Fruit fly (Drosophila melanogaster) whole organism, embryonic: Measurements from ENCODE around the gene CG3091.
A peak's percentile ranks its signal among the peaks of the same experiment; 100 is the strongest.

ENCODE experiments used
- ATbp ChIP-seq: fragments of 200-800 bp; sonication (Bioruptor generic); optimal IDR thresholded peaks from 2 replicates; lab custom pipeline; 2017; ENCODE audit warnings: missing biosample characterization, mild to moderate bottlenecking, missing genetic modification characterization, missing genetic modification reagents
- Antp ChIP-seq: fragments of 200-800 bp; sonication (Bioruptor generic); optimal IDR thresholded peaks from 3 replicates; lab custom pipeline; 2016; ENCODE audit warnings: missing biosample characterization, missing genetic modification characterization
- Bdp1 ChIP-seq: fragments of 200-800 bp; sonication (Bioruptor generic); optimal IDR thresholded peaks from 3 replicates; lab custom pipeline; 2016; ENCODE audit warnings: missing biosample characterization, missing genetic modification characterization
- BtbVII ChIP-seq: fragments of 200-800 bp; sonication (Bioruptor generic); optimal IDR thresholded peaks from 3 replicates; lab custom pipeline; 2017; ENCODE audit warnings: missing biosample characterization, mild to moderate bottlenecking, missing genetic modification characterization
- CG10147 ChIP-seq: fragments of 200-800 bp; sonication (Bioruptor generic); optimal IDR thresholded peaks from 2 replicates; lab custom pipeline; 2019; ENCODE audit warnings: missing biosample characterization, mild to moderate bottlenecking, missing genetic modification characterization, moderate library complexity
- CG11696 ChIP-seq: fragments of 200-800 bp; sonication (Bioruptor generic); IDR thresholded peaks from 2 replicates; pipeline ENCODE4 v1.3.6; 2022; ENCODE audit warnings: missing biosample characterization, missing genetic modification characterization
- CG12942 ChIP-seq: fragments of 200-800 bp; sonication (Bioruptor generic); optimal IDR thresholded peaks from 3 replicates; lab custom pipeline; 2016; ENCODE audit warnings: missing biosample characterization, missing genetic modification characterization
- CG14441 ChIP-seq: fragments of 200-800 bp; sonication (Bioruptor generic); IDR thresholded peaks from 2 replicates; pipeline ENCODE4 v1.3.6; 2022; ENCODE audit warnings: missing biosample characterization, missing genetic modification characterization
- CG14710 ChIP-seq: fragments of 200-800 bp; sonication (Bioruptor generic); optimal IDR thresholded peaks from 3 replicates; lab custom pipeline; 2019; ENCODE audit warnings: missing biosample characterization, mild to moderate bottlenecking, missing genetic modification characterization, moderate library complexity
- CG15073 ChIP-seq: fragments of 200-800 bp; sonication (Bioruptor generic); optimal IDR thresholded peaks from 2 replicates; lab custom pipeline; 2016; ENCODE audit warnings: missing biosample characterization, missing genetic modification characterization
- CG17328 ChIP-seq: fragments of 200-800 bp; sonication (Bioruptor generic); IDR thresholded peaks from 2 replicates; pipeline ENCODE4 v1.3.6; 2022; ENCODE audit warnings: missing biosample characterization, missing genetic modification characterization
- CG2875 ChIP-seq: fragments of 200-800 bp; sonication (Bioruptor generic); optimal IDR thresholded peaks from 2 replicates; lab custom pipeline; 2017; ENCODE audit warnings: missing biosample characterization, mild to moderate bottlenecking, missing genetic modification characterization, missing genetic modification reagents
- CG31224 ChIP-seq: fragments of 200-800 bp; sonication (Bioruptor generic); IDR thresholded peaks from 2 replicates; pipeline ENCODE4 v1.3.6; 2022; ENCODE audit warnings: missing biosample characterization, missing genetic modification characterization
- CG34422 ChIP-seq: fragments of 200-800 bp; sonication (Bioruptor generic); IDR thresholded peaks from 3 replicates; pipeline ENCODE4 v1.3.6; 2022; ENCODE audit warnings: missing biosample characterization, missing genetic modification characterization
- CG42726 ChIP-seq: fragments of 200-800 bp; sonication (Bioruptor generic); IDR thresholded peaks from 2 replicates; pipeline ENCODE4 v1.3.6; 2022; ENCODE audit warnings: missing biosample characterization, missing genetic modification characterization; ENCODE audit not compliant: partially characterized antibody
- CG43689 ChIP-seq: fragments of 200-800 bp; sonication (Bioruptor generic); IDR thresholded peaks from 2 replicates; pipeline ENCODE4 v1.3.6; 2022; ENCODE audit warnings: missing biosample characterization, missing genetic modification characterization
- CG4730 ChIP-seq: fragments of 200-800 bp; sonication (Bioruptor generic); IDR thresholded peaks from 2 replicates; pipeline ENCODE4 v1.3.6; 2022; ENCODE audit warnings: missing biosample characterization, missing genetic modification characterization
- CG6254 ChIP-seq: fragments of 200-800 bp; sonication (Bioruptor generic); optimal IDR thresholded peaks from 3 replicates; lab custom pipeline; 2017; ENCODE audit warnings: mild to moderate bottlenecking, missing biosample characterization, missing genetic modification reagents, missing genetic modification characterization
- CG8290 ChIP-seq, 3 experiments: fragments of 200-800 bp; sonication (Bioruptor generic); optimal IDR thresholded peaks; 2 replicates each; lab custom pipeline; 2016 to 2019; ENCODE audit warnings: missing biosample characterization in 3 of 3, missing genetic modification characterization in 3 of 3, mild to moderate bottlenecking in 2 of 3, moderate library complexity in 1 of 3
- CG9932 ChIP-seq: fragments of 200-800 bp; sonication (Bioruptor generic); IDR thresholded peaks from 2 replicates; pipeline ENCODE4 v1.3.6; 2022; ENCODE audit warnings: missing biosample characterization, missing genetic modification characterization
- Camta ChIP-seq: fragments of 200-800 bp; sonication (Bioruptor generic); optimal IDR thresholded peaks from 2 replicates; lab custom pipeline; 2016; ENCODE audit warnings: missing biosample characterization, missing genetic modification characterization
- Doc3 ChIP-seq: fragments of 200-800 bp; sonication (Bioruptor generic); IDR thresholded peaks from 3 replicates; pipeline ENCODE4 v1.3.6; 2022; ENCODE audit warnings: missing biosample characterization, missing genetic modification characterization; ENCODE audit not compliant: partially characterized antibody
- HHEX ChIP-seq: fragments of 200-800 bp; sonication (Bioruptor generic); optimal IDR thresholded peaks from 3 replicates; lab custom pipeline; 2017; ENCODE audit warnings: missing biosample characterization, mild to moderate bottlenecking, missing genetic modification characterization, missing genetic modification reagents
- HLH54F ChIP-seq: fragments of 200-800 bp; sonication (Bioruptor generic); optimal IDR thresholded peaks from 3 replicates; lab custom pipeline; 2016; ENCODE audit warnings: missing biosample characterization, missing genetic modification characterization
- HLHmδ ChIP-seq: fragments of 200-800 bp; sonication (Bioruptor generic); optimal IDR thresholded peaks from 2 replicates; lab custom pipeline; 2018; ENCODE audit warnings: missing biosample characterization, mild to moderate bottlenecking, missing genetic modification characterization, moderate library complexity
- Mad ChIP-seq: fragments of 200-800 bp; sonication (Bioruptor generic); optimal IDR thresholded peaks from 2 replicates; lab custom pipeline; 2016; ENCODE audit warnings: missing biosample characterization, missing genetic modification characterization
- Pdp1 ChIP-seq, 2 experiments: fragments of 200-800 bp; sonication (Bioruptor generic); optimal IDR thresholded peaks; 3 replicates each; lab custom pipeline; 2016; ENCODE audit warnings: missing biosample characterization in 2 of 2, missing genetic modification characterization in 2 of 2, mild to moderate bottlenecking in 1 of 2, moderate library complexity in 1 of 2
- Poxn ChIP-seq: fragments of 200-800 bp; sonication (Bioruptor generic); IDR thresholded peaks from 2 replicates; pipeline ENCODE4 v1.3.6; 2022; ENCODE audit warnings: missing biosample characterization, missing genetic modification characterization
- Ssrp ChIP-seq: fragments of 200-800 bp; sonication (Bioruptor generic); optimal IDR thresholded peaks from 2 replicates; lab custom pipeline; 2018; ENCODE audit warnings: missing biosample characterization, mild to moderate bottlenecking, missing genetic modification characterization, moderate library complexity
- YL-1 ChIP-seq: fragments of 200-800 bp; sonication (Bioruptor generic); optimal IDR thresholded peaks from 3 replicates; lab custom pipeline; 2017; ENCODE audit warnings: missing biosample characterization, mild to moderate bottlenecking, missing genetic modification characterization
- br ChIP-seq: fragments of >200 bp; optimal IDR thresholded peaks from 2 replicates; lab custom pipeline; 2017
- cas ChIP-seq: fragments of 200-800 bp; sonication (Bioruptor generic); IDR thresholded peaks from 2 replicates; pipeline ENCODE4 v1.3.6; 2022; ENCODE audit warnings: missing biosample characterization, missing genetic modification characterization
- ci ChIP-seq: fragments of 200-800 bp; sonication (Bioruptor generic); IDR thresholded peaks from 3 replicates; pipeline ENCODE4 v1.3.6; 2022; ENCODE audit warnings: missing biosample characterization, missing genetic modification characterization
- crol ChIP-seq: fragments of 200-800 bp; sonication (Bioruptor generic); IDR thresholded peaks from 2 replicates; pipeline ENCODE4 v1.3.6; 2022; ENCODE audit warnings: missing biosample characterization, missing genetic modification characterization
- ham ChIP-seq: fragments of 200-800 bp; sonication (Bioruptor generic); IDR thresholded peaks from 2 replicates; pipeline ENCODE4 v1.3.6; 2022; ENCODE audit warnings: missing biosample characterization, missing genetic modification characterization
- her ChIP-seq: fragments of 200-800 bp; sonication (Bioruptor generic); optimal IDR thresholded peaks from 2 replicates; lab custom pipeline; 2016; ENCODE audit warnings: missing biosample characterization, missing genetic modification characterization
- jigr1 ChIP-seq: fragments of 200-800 bp; sonication (Bioruptor generic); IDR thresholded peaks from 3 replicates; pipeline ENCODE4 v1.3.6; 2022; ENCODE audit warnings: missing biosample characterization, missing genetic modification characterization
- lbe ChIP-seq: fragments of 200-800 bp; sonication (Bioruptor generic); optimal IDR thresholded peaks from 2 replicates; lab custom pipeline; 2016; ENCODE audit warnings: missing biosample characterization, mild to moderate bottlenecking, missing genetic modification characterization
- nerfin-2 ChIP-seq: fragments of 200-800 bp; sonication (Bioruptor generic); IDR thresholded peaks from 2 replicates; pipeline ENCODE4 v1.3.6; 2022; ENCODE audit warnings: missing biosample characterization, missing genetic modification characterization; ENCODE audit not compliant: partially characterized antibody
- oc ChIP-seq: fragments of 200-800 bp; sonication (Bioruptor generic); optimal IDR thresholded peaks from 2 replicates; lab custom pipeline; 2018; ENCODE audit warnings: missing biosample characterization, mild to moderate bottlenecking, missing genetic modification characterization, moderate library complexity
- org-1 ChIP-seq: fragments of 200-800 bp; sonication (Bioruptor generic); optimal IDR thresholded peaks from 2 replicates; lab custom pipeline; 2017; ENCODE audit warnings: missing biosample characterization, missing genetic modification characterization
- pb ChIP-seq: fragments of 200-800 bp; sonication (Bioruptor generic); optimal IDR thresholded peaks from 3 replicates; lab custom pipeline; 2016; ENCODE audit warnings: missing biosample characterization, missing genetic modification characterization
- pzg ChIP-seq: fragments of 200-800 bp; sonication (Bioruptor generic); optimal IDR thresholded peaks from 3 replicates; lab custom pipeline; 2018; ENCODE audit warnings: missing biosample characterization, mild to moderate bottlenecking, missing genetic modification characterization, moderate library complexity
- ranshi ChIP-seq: fragments of 200-800 bp; sonication (Bioruptor generic); IDR thresholded peaks from 2 replicates; pipeline ENCODE4 v1.3.6; 2022; ENCODE audit warnings: missing biosample characterization, missing genetic modification characterization
- tin ChIP-seq: fragments of 200-800 bp; sonication (Bioruptor generic); optimal IDR thresholded peaks from 3 replicates; lab custom pipeline; 2016; ENCODE audit warnings: missing biosample characterization, missing genetic modification characterization
- ttk ChIP-seq: fragments of 200-800 bp; sonication (Bioruptor generic); IDR thresholded peaks from 2 replicates; pipeline ENCODE4 v2.1.2; 2022; ENCODE audit warnings: missing biosample characterization, missing genetic modification characterization
- unpg ChIP-seq: fragments of 200-800 bp; sonication (Bioruptor generic); optimal IDR thresholded peaks from 3 replicates; lab custom pipeline; 2018; ENCODE audit warnings: missing biosample characterization, mild to moderate bottlenecking, missing genetic modification characterization, moderate library complexity
- vvl ChIP-seq: fragments of 200-800 bp; sonication (Bioruptor generic); IDR thresholded peaks from 2 replicates; pipeline ENCODE4 v1.3.6; 2022; ENCODE audit warnings: missing biosample characterization, missing genetic modification characterization
- zen ChIP-seq: fragments of 200-800 bp; sonication (Bioruptor generic); optimal IDR thresholded peaks from 3 replicates; lab custom pipeline; 2018; ENCODE audit warnings: missing biosample characterization, mild to moderate bottlenecking, missing genetic modification characterization, moderate library complexity

The CG3091 gene

dm6 chrX:2300293-2301068 is 46.5 kb upstream of the CG3091 start (continued):
- TF ChIP-seq Camta (GFP tag; lab: Kevin White, UChicago) (peak; percentile 83), oc (tag; lab: Kevin White, UChicago) (peak; percentile 95), CG14710 (tag; lab: Kevin White, UChicago) (peak; percentile 81), CG31224 (peak; percentile 88), org-1 (GFP tag; lab: Kevin White, UChicago) (peak; percentile 97), pb (GFP tag; lab: Kevin White, UChicago) (peak; percentile 94), CG12942 (GFP tag; lab: Kevin White, UChicago) (peak; percentile 89), Antp (GFP tag; lab: Kevin White, UChicago) (peak; percentile 94), jigr1 (GFP tag; lab: Robert Waterston, UW) (peak; percentile 94), lbe (GFP tag; lab: Kevin White, UChicago) (peak; percentile 97), Pdp1 (GFP tag; optimal IDR thresholded peaks at IDR 0.05; lab: Kevin White, UChicago) (peak; percentile 84 to 90), CG43689 (peak; percentile 93), CG4730 (GFP tag; lab: Robert Waterston, UW) (peak; percentile 95), HLHmδ (GFP tag; lab: Kevin White, UChicago) (no peak), CG9932 (peak; percentile 94), cas (peak; percentile 82), CG42726 (GFP tag; lab: Robert Waterston, UW) (0 out of 2 replicates have a peak, but pooled peaks have one; percentile 25), ci (GFP tag; lab: Robert Waterston, UW) (peak; percentile 99), CG34422 (peak; percentile 98), CG11696 (peak; percentile 99), CG14441 (GFP tag; lab: Robert Waterston, UW) (peak; percentile 99), pzg (GFP tag; lab: Kevin White, UChicago) (no peak), CG15073 (GFP tag; lab: Kevin White, UChicago) (peak; percentile 69), CG10147 (GFP tag; lab: Kevin White, UChicago) (peak; percentile 84), ttk (GFP tag; lab: Robert Waterston, UW) (peak; percentile 97), unpg (GFP tag; lab: Kevin White, UChicago) (peak; percentile 97), Mad (GFP tag; lab: Kevin White, UChicago) (peak; percentile 93), Bdp1 (GFP tag; lab: Kevin White, UChicago) (peak; percentile 89), nerfin-2 (GFP tag; lab: Robert Waterston, UW) (0 out of 2 replicates have a peak, but pooled peaks have one; percentile 33), ATbp (GFP tag; lab: Kevin White, UChicago) (peak; percentile 98), her (peak; percentile 85), crol (GFP tag; lab: Robert Waterston, UW) (peak; percentile 70), YL-1 (GFP tag; lab: Kevin White, UChicago) (peak; percentile 76), tin (peak; percentile 89), CG6254 (GFP tag; lab: Kevin White, UChicago) (peak; percentile 90), ham (GFP tag; lab: Robert Waterston, UW) (peak; percentile 82), Doc3 (GFP tag; lab: Robert Waterston, UW) (no peak), zen (peak; percentile 82), vvl (GFP tag; lab: Robert Waterston, UW) (peak; percentile 99), HLH54F (peak; percentile 90), CG2875 (peak; percentile 96), HHEX (GFP tag; lab: Kevin White, UChicago) (peak; percentile 95), CG17328 (GFP tag; lab: Robert Waterston, UW) (peak; percentile 98), ranshi (peak; percentile 97), Ssrp (tag; lab: Kevin White, UChicago) (peak; percentile 95), BtbVII (peak; percentile 91), Poxn (GFP tag; lab: Robert Waterston, UW) (peak; percentile 72), br (lab: Kevin White, UChicago) (no peak), CG8290 (GFP tag; optimal IDR thresholded peaks at IDR 0.05; lab: Kevin White, UChicago) (peak; percentile 35), CG8290 (tag; optimal IDR thresholded peaks at IDR 0.05; lab: Kevin White, UChicago) (peak; percentile 10 to 100)
